Worm (Caenorhabditis elegans) whole organism, early embryonic: ENCODE data around the gene F20D6.2.

Experiments used
- B0310.2 ChIP-seq: sonication (generic microtip); optimal IDR thresholded peaks from 2 replicates; lab custom pipeline; 2016; ENCODE audit warnings: mild to moderate bottlenecking, missing genetic modification characterization, missing compliant biosample characterization
- F13C5.2 ChIP-seq: sonication (generic microtip); optimal IDR thresholded peaks from 2 replicates; lab custom pipeline; 2017; ENCODE audit warnings: mild to moderate bottlenecking, missing genetic modification characterization, inconsistent platforms, missing compliant biosample characterization
- aly-1 ChIP-seq: sonication (generic microtip); optimal IDR thresholded peaks from 2 replicates; lab custom pipeline; 2016; ENCODE audit warnings: missing genetic modification characterization, missing compliant biosample characterization
- ama-1 ChIP-seq: fragments of 150-350 bp; optimal IDR thresholded peaks from 2 replicates; lab custom pipeline; 2014
- ceh-13 ChIP-seq: fragments of 200-800 bp; sonication (Bioruptor generic); optimal IDR thresholded peaks from 2 replicates; lab custom pipeline; 2018; ENCODE audit warnings: mild to moderate bottlenecking, missing genetic modification characterization, missing compliant biosample characterization
- ceh-36 ChIP-seq: sonication (generic microtip); optimal IDR thresholded peaks from 2 replicates; lab custom pipeline; 2016; ENCODE audit warnings: missing genetic modification characterization, inconsistent platforms, missing compliant biosample characterization
- ets-7 ChIP-seq: sonication (generic microtip); optimal IDR thresholded peaks from 2 replicates; lab custom pipeline; 2016; ENCODE audit warnings: missing genotype, missing genetic modification characterization, missing compliant biosample characterization
- flt-1 ChIP-seq: fragments of 200-800 bp; sonication (Bioruptor generic); IDR thresholded peaks from 2 replicates; pipeline ENCODE4 v1.3.6; 2022; ENCODE audit warnings: missing genetic modification characterization, missing compliant biosample characterization
- hmbx-1 ChIP-seq: sonication (generic microtip); optimal IDR thresholded peaks from 2 replicates; lab custom pipeline; 2016; ENCODE audit warnings: mild to moderate bottlenecking, missing genetic modification characterization, missing compliant biosample characterization
- hmg-4 ChIP-seq: fragments of 200-800 bp; sonication (Bioruptor generic); optimal IDR thresholded peaks from 2 replicates; lab custom pipeline; 2018; ENCODE audit warnings: mild to moderate bottlenecking, missing genetic modification characterization, missing compliant biosample characterization
- hnd-1 ChIP-seq: sonication (generic microtip); optimal IDR thresholded peaks from 2 replicates; lab custom pipeline; 2016; ENCODE audit warnings: missing genetic modification characterization, missing compliant biosample characterization
- pes-1 ChIP-seq: fragments of 200-800 bp; sonication (Bioruptor generic); IDR thresholded peaks from 2 replicates; pipeline ENCODE4 v1.3.6; 2022; ENCODE audit warnings: missing genetic modification reagents, missing genetic modification characterization, missing compliant biosample characterization
- scrt-1 ChIP-seq: fragments of 200-800 bp; sonication (Bioruptor generic); IDR thresholded peaks from 2 replicates; pipeline ENCODE4 v1.3.6; 2022; ENCODE audit warnings: missing genetic modification characterization, missing compliant biosample characterization
- sea-1 ChIP-seq: fragments of 200-800 bp; sonication (Bioruptor generic); conservative IDR thresholded peaks from 2 replicates; pipeline ENCODE4 v1.3.6; 2022; ENCODE audit warnings: missing genetic modification characterization, missing compliant biosample characterization
- tbx-11 ChIP-seq: fragments of 200-800 bp; sonication (Bioruptor generic); IDR thresholded peaks from 2 replicates; pipeline ENCODE4 v1.3.6; 2022; ENCODE audit warnings: missing genetic modification characterization, missing compliant biosample characterization
- tbx-37 ChIP-seq: fragments of 200-800 bp; sonication (Bioruptor generic); conservative IDR thresholded peaks from 2 replicates; pipeline ENCODE4 v1.3.6; 2022; ENCODE audit warnings: missing genetic modification reagents, missing genetic modification characterization, missing compliant biosample characterization
- tra-4 ChIP-seq: sonication (generic microtip); optimal IDR thresholded peaks from 2 replicates; lab custom pipeline; 2017; ENCODE audit warnings: missing genetic modification characterization, missing compliant biosample characterization

F20D6.2 gene

ce11 chrV:8201229-8201858 is 15.5 kb downstream of the F20D6.2 start, which contains the start of gene cri-2:
cri-2 (plus strand) TSS chrV:8201808.
- no peak for TF ChIP-seq tbx-37 (GFP tag; lab: Robert Waterston, UW)
- TF ChIP-seq flt-1 (GFP tag; lab: Robert Waterston, UW), result no peak
- TF ChIP-seq ets-7, result no peak
- no peak for TF ChIP-seq scrt-1 (GFP tag; lab: Robert Waterston, UW)
- TF ChIP-seq pes-1 (GFP tag; lab: Robert Waterston, UW), result no peak
- TF ChIP-seq sea-1 (GFP tag; lab: Robert Waterston, UW), result no peak

- no peak for TF ChIP-seq B0310.2 (tag; lab: Kevin White, UChicago)
- no peak for TF ChIP-seq pes-1 (GFP tag; lab: Robert Waterston, UW)
Observed at ce11 chrV:8203085-8203643, 17.3 kb downstream of the F20D6.2 start, which contains the start of gene cest-17. cest-17 (plus strand) TSS chrV:8203332.

- TF ChIP-seq tbx-37 (GFP tag; lab: Robert Waterston, UW) (no peak), tra-4 (tag; lab: Kevin White, UChicago) (no peak), tbx-11 (no peak), ceh-36 (tag; lab: Kevin White, UChicago) (no peak), ceh-13 (no peak), ets-7 (no peak), hnd-1 (tag; lab: Kevin White, UChicago) (no peak), flt-1 (GFP tag; lab: Robert Waterston, UW) (no peak), pes-1 (GFP tag; lab: Robert Waterston, UW) (no peak), ama-1 (lab: Kevin White, UChicago) (no peak), sea-1 (GFP tag; lab: Robert Waterston, UW) (no peak), aly-1 (tag; lab: Kevin White, UChicago) (no peak), F13C5.2 (no peak), hmbx-1 (tag; lab: Kevin White, UChicago) (no peak), B0310.2 (tag; lab: Kevin White, UChicago) (no peak)
Observed at ce11 chrV:8206931-8207330, 21.1 kb downstream of the F20D6.2 start, which contains the start of gene timp-1. timp-1 (plus strand) TSS chrV:8207235.

- no peak for TF ChIP-seq scrt-1 (GFP tag; lab: Robert Waterston, UW)
- TF ChIP-seq flt-1 (GFP tag; lab: Robert Waterston, UW), result no peak
- TF ChIP-seq hnd-1 (tag; lab: Kevin White, UChicago), result no peak
- TF ChIP-seq hmbx-1 (tag; lab: Kevin White, UChicago), result no peak
- TF ChIP-seq pes-1 (GFP tag; lab: Robert Waterston, UW), result no peak
- TF ChIP-seq ceh-13, result no peak
- no peak for TF ChIP-seq sea-1 (GFP tag; lab: Robert Waterston, UW)
- no peak for TF ChIP-seq tra-4 (tag; lab: Kevin White, UChicago)
- no peak for TF ChIP-seq ama-1 (lab: Kevin White, UChicago)
- TF ChIP-seq B0310.2 (tag; lab: Kevin White, UChicago), result no peak
- TF ChIP-seq ets-7, result no peak
- TF ChIP-seq aly-1 (tag; lab: Kevin White, UChicago), result no peak
Observed at ce11 chrV:8210527-8210926, 24.7 kb downstream of the F20D6.2 start.

ce11 chrV:8211993-8212392 is 26.2 kb downstream of the F20D6.2 start:
- TF ChIP-seq sea-1 (GFP tag; lab: Robert Waterston, UW) (no peak), scrt-1 (GFP tag; lab: Robert Waterston, UW) (no peak), ama-1 (lab: Kevin White, UChicago) (no peak), F13C5.2 (no peak), tbx-11 (no peak), tbx-37 (GFP tag; lab: Robert Waterston, UW) (no peak), hmbx-1 (tag; lab: Kevin White, UChicago) (no peak), B0310.2 (tag; lab: Kevin White, UChicago) (no peak), ceh-36 (tag; lab: Kevin White, UChicago) (no peak), flt-1 (GFP tag; lab: Robert Waterston, UW) (no peak), aly-1 (tag; lab: Kevin White, UChicago) (no peak), pes-1 (GFP tag; lab: Robert Waterston, UW) (no peak), hmg-4 (GFP tag; lab: Kevin White, UChicago) (no peak), hnd-1 (tag; lab: Kevin White, UChicago) (no peak), ceh-13 (no peak)

- TF ChIP-seq tbx-11 (no peak), ama-1 (lab: Kevin White, UChicago) (no peak), hmbx-1 (tag; lab: Kevin White, UChicago) (no peak), F13C5.2 (no peak), tbx-37 (GFP tag; lab: Robert Waterston, UW) (no peak), hnd-1 (tag; lab: Kevin White, UChicago) (no peak), scrt-1 (GFP tag; lab: Robert Waterston, UW) (no peak), ceh-36 (tag; lab: Kevin White, UChicago) (no peak), flt-1 (GFP tag; lab: Robert Waterston, UW) (no peak)
Observed at ce11 chrV:8212816-8213215, 27.0 kb downstream of the F20D6.2 start.

ce11 chrV:8213868-8214267 is 28.0 kb downstream of the F20D6.2 start, which contains the start of gene K07C11.7:
K07C11.7 (minus strand) TSS chrV:8213968.
- no peak for TF ChIP-seq scrt-1 (GFP tag; lab: Robert Waterston, UW)
- TF ChIP-seq flt-1 (GFP tag; lab: Robert Waterston, UW), result no peak
- TF ChIP-seq tbx-11, result no peak
- no peak for TF ChIP-seq tbx-37 (GFP tag; lab: Robert Waterston, UW)
- no peak for TF ChIP-seq aly-1 (tag; lab: Kevin White, UChicago)
- no peak for TF ChIP-seq hmg-4 (GFP tag; lab: Kevin White, UChicago)
- no peak for TF ChIP-seq hnd-1 (tag; lab: Kevin White, UChicago)
- no peak for TF ChIP-seq F13C5.2
- no peak for TF ChIP-seq ama-1 (lab: Kevin White, UChicago)
- TF ChIP-seq B0310.2 (tag; lab: Kevin White, UChicago), result no peak
- TF ChIP-seq pes-1 (GFP tag; lab: Robert Waterston, UW), result no peak
- no peak for TF ChIP-seq sea-1 (GFP tag; lab: Robert Waterston, UW)
